Fruit fly (Drosophila melanogaster): ENCODE results near the gene CG17597.
A peak's percentile ranks its signal among the peaks of the same experiment; 100 is the strongest.

The CG17597 gene

dm6 chr2L:18844917-18845509 is 14.1 kb upstream of the CG17597 start, which contains the start of gene CG17321 (continued):
- no peak for TF ChIP-seq sisA (GFP tag; IDR thresholded peaks at IDR 0.05)
- TF ChIP-seq lmd (GFP tag; IDR thresholded peaks at IDR 0.05), result no peak
- TF ChIP-seq az2 (GFP tag; optimal IDR thresholded peaks at IDR 0.05), result no peak
- peak; percentile 51 for TF ChIP-seq CG13894 (tag; optimal IDR thresholded peaks at IDR 0.05)
- peak; percentile 13 for TF ChIP-seq CG12299 (tag; optimal IDR thresholded peaks at IDR 0.05)
- no peak for TF ChIP-seq CG12942 (GFP tag; optimal IDR thresholded peaks at IDR 0.05)
- peak; percentile 64; the same call in 1 of the 2 replicates for TF ChIP-seq CG16779 (GFP tag; IDR thresholded peaks at IDR 0.05)
- TF ChIP-seq CG6683 (GFP tag; optimal IDR thresholded peaks at IDR 0.05), result no peak
- TF ChIP-seq CG11456 (GFP tag; IDR thresholded peaks at IDR 0.05), result 0 out of 3 replicates have a peak, but pooled peaks have one; percentile 37
- no peak for TF ChIP-seq psq (GFP tag; optimal IDR thresholded peaks at IDR 0.05)
- peak; percentile 80 to 94 for TF ChIP-seq Trl (optimal IDR thresholded peaks at IDR 0.05)
- no peak for TF ChIP-seq Trl (GFP tag; optimal IDR thresholded peaks at IDR 0.05)
- TF ChIP-seq CG18764 (GFP tag; optimal IDR thresholded peaks at IDR 0.05), result no peak
- no peak for TF ChIP-seq ro (GFP tag; IDR thresholded peaks at IDR 0.05)
- TF ChIP-seq D (optimal IDR thresholded peaks at IDR 0.05), result no peak
- no peak for TF ChIP-seq D (GFP tag; optimal IDR thresholded peaks at IDR 0.05)
- no peak for TF ChIP-seq gce (GFP tag; IDR thresholded peaks at IDR 0.05)
- no peak for TF ChIP-seq toy (GFP tag; IDR thresholded peaks at IDR 0.05)
- TF ChIP-seq CG3065 (GFP tag; optimal IDR thresholded peaks at IDR 0.05), result no peak
- TF ChIP-seq Sox100B (GFP tag; optimal IDR thresholded peaks at IDR 0.05), result no peak
- TF ChIP-seq CG7556 (GFP tag; optimal IDR thresholded peaks at IDR 0.05), result no peak
- no peak for TF ChIP-seq maf-S (GFP tag; optimal IDR thresholded peaks at IDR 0.05)
- no peak for TF ChIP-seq chif (GFP tag; optimal IDR thresholded peaks at IDR 0.05)
- no peak for TF ChIP-seq ken (GFP tag; IDR thresholded peaks at IDR 0.05)
- 0 out of 3 replicates have a peak, but pooled peaks have one; percentile 25 for TF ChIP-seq Dbx (GFP tag; IDR thresholded peaks at IDR 0.05)
- no peak for TF ChIP-seq CG8089 (GFP tag; optimal IDR thresholded peaks at IDR 0.05)
- TF ChIP-seq pfk (GFP tag; optimal IDR thresholded peaks at IDR 0.05), result no peak
- TF ChIP-seq jigr1 (GFP tag; IDR thresholded peaks at IDR 0.05), result no peak
- no peak for TF ChIP-seq CG4282 (GFP tag; optimal IDR thresholded peaks at IDR 0.05)
- TF ChIP-seq nmo (GFP tag; optimal IDR thresholded peaks at IDR 0.05), result no peak
- TF ChIP-seq trh (GFP tag; optimal IDR thresholded peaks at IDR 0.05), result no peak
- TF ChIP-seq CG30020 (tag; optimal IDR thresholded peaks at IDR 0.05), result no peak
- TF ChIP-seq CG34422 (GFP tag; IDR thresholded peaks at IDR 0.05), result peak; percentile 20; the same call in 1 of the 3 replicates
- no peak for TF ChIP-seq CG4404 (GFP tag; IDR thresholded peaks at IDR 0.05)
- no peak for TF ChIP-seq CG13287 (GFP tag; IDR thresholded peaks at IDR 0.05; ENCODE audit: partially characterized antibody)
- no peak for TF ChIP-seq CG6854 (GFP tag; optimal IDR thresholded peaks at IDR 0.05)
- TF ChIP-seq CG17328 (GFP tag; IDR thresholded peaks at IDR 0.05), result no peak
- TF ChIP-seq PHDP (tag; optimal IDR thresholded peaks at IDR 0.05), result no peak
- TF ChIP-seq otp (GFP tag; IDR thresholded peaks at IDR 0.05), result no peak
- no peak for TF ChIP-seq repo (GFP tag; optimal IDR thresholded peaks at IDR 0.05)
- TF ChIP-seq wor (GFP tag; IDR thresholded peaks at IDR 0.05), result no peak
- no peak for TF ChIP-seq CG9437 (GFP tag; optimal IDR thresholded peaks at IDR 0.05)
- no peak for TF ChIP-seq al (GFP tag; IDR thresholded peaks at IDR 0.05)
- no peak for TF ChIP-seq hb (GFP tag; IDR thresholded peaks at IDR 0.05; ENCODE audit: partially characterized antibody)
- no peak for TF ChIP-seq CG3407 (GFP tag; optimal IDR thresholded peaks at IDR 0.05)
- no peak for TF ChIP-seq CG32772 (GFP tag; IDR thresholded peaks at IDR 0.05)
- TF ChIP-seq CG4854 (GFP tag; optimal IDR thresholded peaks at IDR 0.05), result no peak
- no peak for TF ChIP-seq klu (GFP tag; IDR thresholded peaks at IDR 0.05)
- no peak for TF ChIP-seq tup (GFP tag; optimal IDR thresholded peaks at IDR 0.05)
- TF ChIP-seq kay (GFP tag; optimal IDR thresholded peaks at IDR 0.05), result no peak
- no peak for TF ChIP-seq H2.0 (GFP tag; IDR thresholded peaks at IDR 0.05)
- TF ChIP-seq Ptx1 (GFP tag; IDR thresholded peaks at IDR 0.05), result no peak
- no peak for TF ChIP-seq wek (GFP tag; optimal IDR thresholded peaks at IDR 0.05)

Data from whole organism, embryonic.